Worm (Caenorhabditis elegans) whole organism, young adult: Measurements from ENCODE around the gene T13A10.64.

Source experiments
- B0035.1 ChIP-seq: sonication (generic microtip); optimal IDR thresholded peaks from 2 replicates; lab custom pipeline; 2016; ENCODE audit warnings: missing genetic modification characterization, mild to moderate bottlenecking, missing compliant biosample characterization, missing genotype, missing genetic modification reagents
- B0261.1 ChIP-seq: sonication (generic microtip); optimal IDR thresholded peaks from 2 replicates; lab custom pipeline; 2016; ENCODE audit warnings: mild to moderate bottlenecking, missing genetic modification characterization, moderate library complexity, missing compliant biosample characterization
- F23B12.7 ChIP-seq: sonication (generic microtip); optimal IDR thresholded peaks from 2 replicates; lab custom pipeline; 2017; ENCODE audit warnings: missing genetic modification characterization, mild to moderate bottlenecking, missing compliant biosample characterization, antibody characterized with exemption, moderate library complexity; ENCODE audit not compliant: insufficient read depth
- F33H1.4 ChIP-seq: fragments of 200-800 bp; sonication (Bioruptor generic); IDR thresholded peaks from 2 replicates; pipeline ENCODE4 v1.3.6; 2022; ENCODE audit warnings: missing genetic modification reagents, missing genetic modification characterization, missing compliant biosample characterization
- F39B2.1 ChIP-seq: fragments of 200-800 bp; sonication (Bioruptor generic); IDR thresholded peaks from 2 replicates; pipeline ENCODE4 v1.3.6; 2022; ENCODE audit warnings: missing genetic modification reagents, missing genetic modification characterization, missing compliant biosample characterization
- F49E8.2 ChIP-seq: sonication (generic microtip); optimal IDR thresholded peaks from 3 replicates; lab custom pipeline; 2017; ENCODE audit warnings: missing genetic modification characterization, mild to moderate bottlenecking, missing compliant biosample characterization, antibody characterized with exemption, moderate library complexity; ENCODE audit not compliant: insufficient read depth
- F52B5.7 ChIP-seq: sonication (generic microtip); optimal IDR thresholded peaks from 2 replicates; lab custom pipeline; 2016; ENCODE audit warnings: mild to moderate bottlenecking, missing genetic modification characterization, missing compliant biosample characterization
- F57A8.1 ChIP-seq: fragments of 200-800 bp; sonication (Bioruptor generic); optimal IDR thresholded peaks from 2 replicates; lab custom pipeline; 2018; ENCODE audit warnings: mild to moderate bottlenecking, missing genetic modification characterization, moderate library complexity, missing compliant biosample characterization
- F57C9.4 ChIP-seq: sonication (generic microtip); optimal IDR thresholded peaks from 2 replicates; lab custom pipeline; 2017; ENCODE audit warnings: mild to moderate bottlenecking, missing genetic modification characterization, missing compliant biosample characterization
- K12H6.12 ChIP-seq: fragments of 200-800 bp; sonication (Bioruptor generic); optimal IDR thresholded peaks from 2 replicates; lab custom pipeline; 2018; ENCODE audit warnings: mild to moderate bottlenecking, missing genetic modification characterization, missing compliant biosample characterization
- T26A5.8 ChIP-seq: sonication (generic microtip); optimal IDR thresholded peaks from 2 replicates; lab custom pipeline; 2016; ENCODE audit warnings: missing genetic modification characterization, missing compliant biosample characterization
- Y79H2A.3 ChIP-seq: fragments of 200-800 bp; sonication (Bioruptor generic); conservative IDR thresholded peaks from 2 replicates; pipeline ENCODE4 v1.3.6; 2022; ENCODE audit warnings: missing genetic modification reagents, missing genetic modification characterization, missing compliant biosample characterization
- aptf-2 ChIP-seq: fragments of 200-800 bp; sonication (Bioruptor generic); conservative IDR thresholded peaks from 2 replicates; pipeline ENCODE4 v1.3.6; 2022; ENCODE audit warnings: missing genetic modification reagents, missing genetic modification characterization, missing compliant biosample characterization
- aptf-3 ChIP-seq: fragments of 200-800 bp; sonication (Bioruptor generic); IDR thresholded peaks from 2 replicates; pipeline ENCODE4 v1.3.6; 2022; ENCODE audit warnings: missing genetic modification characterization, missing compliant biosample characterization
- attf-6 ChIP-seq: fragments of 200-800 bp; sonication (Bioruptor generic); IDR thresholded peaks from 2 replicates; pipeline ENCODE4 v1.3.6; 2022; ENCODE audit warnings: missing genetic modification reagents, missing genetic modification characterization, missing compliant biosample characterization
- bed-2 ChIP-seq: fragments of 200-800 bp; sonication (Bioruptor generic); IDR thresholded peaks from 2 replicates; pipeline ENCODE4 v1.3.6; 2022; ENCODE audit warnings: missing genetic modification reagents, missing genetic modification characterization, missing compliant biosample characterization
- ccch-3 ChIP-seq: fragments of 200-800 bp; sonication (Bioruptor generic); optimal IDR thresholded peaks from 2 replicates; lab custom pipeline; 2018; ENCODE audit warnings: mild to moderate bottlenecking, missing genetic modification characterization, missing compliant biosample characterization
- cebp-1 ChIP-seq, 2 experiments: fragments of 200-800 bp in 1 of 2; sonication (Bioruptor generic) in 1 of 2; sonication (generic microtip) in 1 of 2; IDR thresholded peaks in 1 of 2; optimal IDR thresholded peaks in 1 of 2; 2 replicates each; pipeline versions ENCODE4 v1.3.6 to Lab custom; 2017 to 2022; ENCODE audit warnings: missing compliant biosample characterization in 2 of 2, missing genetic modification characterization in 2 of 2, mild to moderate bottlenecking in 1 of 2, missing genetic modification reagents in 1 of 2, moderate library complexity in 1 of 2
- ceh-40 ChIP-seq: fragments of 200-800 bp; sonication (Bioruptor generic); IDR thresholded peaks from 2 replicates; pipeline ENCODE4 v1.3.6; 2022; ENCODE audit warnings: missing genetic modification characterization, missing compliant biosample characterization
- ceh-58 ChIP-seq: fragments of 200-800 bp; sonication (Bioruptor generic); IDR thresholded peaks from 2 replicates; pipeline ENCODE4 v1.3.6; 2022; ENCODE audit warnings: missing genetic modification characterization, missing compliant biosample characterization
- die-1 ChIP-seq: sonication (generic microtip); optimal IDR thresholded peaks from 2 replicates; lab custom pipeline; 2016; ENCODE audit warnings: missing genotype, mild to moderate bottlenecking, missing genetic modification characterization, missing compliant biosample characterization
- efl-1 ChIP-seq: fragments of 150-350 bp; optimal IDR thresholded peaks from 2 replicates; lab custom pipeline; 2014; ENCODE audit warnings: missing biosample characterization, missing genetic modification reagents, missing genetic modification characterization
- egl-44 ChIP-seq: fragments of 200-800 bp; sonication (Bioruptor generic); IDR thresholded peaks from 2 replicates; pipeline ENCODE4 v1.3.6; 2022; ENCODE audit warnings: missing genetic modification reagents, missing genetic modification characterization, missing compliant biosample characterization
- ekl-4 ChIP-seq: fragments of 200-800 bp; sonication (Bioruptor generic); IDR thresholded peaks from 2 replicates; pipeline ENCODE4 v1.3.6; 2022; ENCODE audit warnings: missing genetic modification reagents, missing genetic modification characterization, missing compliant biosample characterization
- him-1 ChIP-seq: sonication (generic microtip); optimal IDR thresholded peaks from 2 replicates; lab custom pipeline; 2016; ENCODE audit warnings: missing genotype, missing genetic modification reagents, missing genetic modification characterization, missing compliant biosample characterization
- hsf-1 ChIP-seq: fragments of 200-800 bp; sonication (Bioruptor generic); IDR thresholded peaks from 2 replicates; pipeline ENCODE4 v1.3.6; 2022; ENCODE audit warnings: missing genetic modification reagents, missing genetic modification characterization, missing compliant biosample characterization
- lin-26 ChIP-seq: fragments of 200-800 bp; sonication (Bioruptor generic); IDR thresholded peaks from 2 replicates; pipeline ENCODE4 v1.3.6; 2022; ENCODE audit warnings: missing genetic modification reagents, missing genetic modification characterization, missing compliant biosample characterization
- lin-40 ChIP-seq: sonication (generic microtip); optimal IDR thresholded peaks from 2 replicates; lab custom pipeline; 2016; ENCODE audit warnings: missing genetic modification characterization, mild to moderate bottlenecking, missing compliant biosample characterization, missing genotype, missing genetic modification reagents
- lin-54 ChIP-seq: fragments of 200-800 bp; sonication (Bioruptor generic); optimal IDR thresholded peaks from 2 replicates; lab custom pipeline; 2018; ENCODE audit warnings: mild to moderate bottlenecking, missing genetic modification characterization, missing compliant biosample characterization
- lsl-1 ChIP-seq: fragments of 200-800 bp; sonication (Bioruptor generic); optimal IDR thresholded peaks from 2 replicates; lab custom pipeline; 2018; ENCODE audit warnings: mild to moderate bottlenecking, missing genetic modification characterization, moderate library complexity, missing compliant biosample characterization
- nfya-1 ChIP-seq: sonication (generic microtip); optimal IDR thresholded peaks from 2 replicates; lab custom pipeline; 2017; ENCODE audit warnings: antibody characterized with exemption, missing compliant biosample characterization, missing genetic modification characterization, borderline replicate concordance; ENCODE audit not compliant: insufficient read depth
- nfya-2 ChIP-seq: fragments of 200-800 bp; sonication (Bioruptor generic); IDR thresholded peaks from 2 replicates; pipeline ENCODE4 v1.3.6; 2022; ENCODE audit warnings: missing genetic modification reagents, missing genetic modification characterization, missing compliant biosample characterization
- nhr-80 ChIP-seq: sonication (generic microtip); optimal IDR thresholded peaks from 2 replicates; lab custom pipeline; 2016; ENCODE audit warnings: missing genetic modification characterization, missing compliant biosample characterization
- nhr-90 ChIP-seq: sonication (generic microtip); optimal IDR thresholded peaks from 2 replicates; lab custom pipeline; 2016; ENCODE audit warnings: missing genotype, mild to moderate bottlenecking, missing genetic modification characterization, missing compliant biosample characterization
- pbrm-1 ChIP-seq: fragments of 200-800 bp; sonication (Bioruptor generic); IDR thresholded peaks from 2 replicates; pipeline ENCODE4 v1.3.6; 2022; ENCODE audit warnings: missing genetic modification reagents, missing genetic modification characterization, missing compliant biosample characterization
- rcor-1 ChIP-seq: fragments of 200-800 bp; sonication (Bioruptor generic); IDR thresholded peaks from 2 replicates; pipeline ENCODE4 v1.3.6; 2022; ENCODE audit warnings: missing genetic modification reagents, missing genetic modification characterization, missing compliant biosample characterization
- rec-8 ChIP-seq, 2 experiments: sonication (generic microtip); optimal IDR thresholded peaks; 2 replicates each; lab custom pipeline; 2016; ENCODE audit warnings: mild to moderate bottlenecking in 2 of 2, missing genetic modification characterization in 2 of 2, missing genetic modification reagents in 2 of 2, missing genotype in 2 of 2, missing biosample characterization in 1 of 2, missing compliant biosample characterization in 1 of 2, moderate library complexity in 1 of 2
- sptf-2 ChIP-seq: fragments of 200-800 bp; sonication (Bioruptor generic); optimal IDR thresholded peaks from 2 replicates; lab custom pipeline; 2018; ENCODE audit warnings: mild to moderate bottlenecking, missing genetic modification characterization, missing compliant biosample characterization
- tbp1 ChIP-seq: fragments of 200-800 bp; sonication (Bioruptor generic); optimal IDR thresholded peaks from 2 replicates; lab custom pipeline; 2018; ENCODE audit warnings: mild to moderate bottlenecking, missing genetic modification characterization, missing compliant biosample characterization
- tlf-1 ChIP-seq: fragments of 200-800 bp; sonication (Bioruptor generic); optimal IDR thresholded peaks from 2 replicates; lab custom pipeline; 2018; ENCODE audit warnings: mild to moderate bottlenecking, missing genetic modification characterization, missing compliant biosample characterization
- xnd-1 ChIP-seq: sonication (generic microtip); optimal IDR thresholded peaks from 2 replicates; lab custom pipeline; 2016; ENCODE audit warnings: missing genotype, missing genetic modification reagents, missing genetic modification characterization, missing compliant biosample characterization
- zfh-2 ChIP-seq: fragments of 200-800 bp; sonication (Bioruptor generic); conservative IDR thresholded peaks from 2 replicates; pipeline ENCODE4 v1.3.6; 2022; ENCODE audit warnings: missing genetic modification reagents, missing genetic modification characterization, missing compliant biosample characterization
- ztf-25 ChIP-seq: fragments of 200-800 bp; sonication (Bioruptor generic); IDR thresholded peaks from 2 replicates; pipeline ENCODE4 v1.3.6; 2022; ENCODE audit warnings: missing genetic modification reagents, missing genetic modification characterization, missing compliant biosample characterization
- ztf-26 ChIP-seq: sonication (generic microtip); optimal IDR thresholded peaks from 2 replicates; lab custom pipeline; 2017; ENCODE audit warnings: missing genetic modification characterization, missing compliant biosample characterization
- ztf-3 ChIP-seq: fragments of 200-800 bp; sonication (Bioruptor generic); optimal IDR thresholded peaks from 2 replicates; lab custom pipeline; 2018; ENCODE audit warnings: mild to moderate bottlenecking, missing genetic modification characterization, missing compliant biosample characterization

The T13A10.64 gene

DNA sequence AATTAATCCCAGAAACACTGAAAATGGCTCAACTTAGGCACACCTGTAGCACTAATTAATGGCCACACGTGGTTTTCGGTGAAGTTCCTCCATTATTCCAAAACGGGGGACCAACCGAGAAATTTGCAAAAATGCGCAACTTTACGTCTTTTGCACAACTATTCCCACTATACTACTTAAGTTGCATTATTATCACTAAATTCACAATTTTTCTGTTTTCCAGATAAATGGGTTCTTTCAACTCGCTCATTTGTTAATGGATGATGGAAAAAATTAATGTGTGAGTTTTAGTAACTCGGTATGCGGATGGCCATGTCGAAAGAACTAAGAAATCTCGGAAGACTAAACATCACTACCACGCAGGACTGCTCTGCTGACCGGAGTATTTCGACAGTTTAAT lies at the start of gene T13A10.64:
Gene T13A10.64, plus strand, starts transcription at position 301 of the 400 bp plus-strand sequence.
- no peak for TF ChIP-seq egl-44 (GFP tag; lab: Robert Waterston, UW)
- TF ChIP-seq bed-2 (GFP tag; lab: Robert Waterston, UW) = no peak
- TF ChIP-seq ztf-3 = no peak
- no peak for TF ChIP-seq F49E8.2 (tag; lab: Kevin White, UChicago)

ce11 chrIV:6206294-6206776 lies 48.4 kb upstream of the T13A10.64 start, which contains the start of gene C49A9.10:
C49A9.10 (minus strand) TSS chrIV:6206344.
- no peak for TF ChIP-seq aptf-3 (GFP tag; lab: Robert Waterston, UW)
- TF ChIP-seq F39B2.1 (GFP tag; lab: Robert Waterston, UW) = no peak
- peak; percentile 91 for TF ChIP-seq lin-54
- no peak for TF ChIP-seq T26A5.8 (tag; lab: Kevin White, UChicago)
- no peak for TF ChIP-seq Y79H2A.3 (GFP tag; lab: Robert Waterston, UW)
- peak; percentile 22 to 89 for TF ChIP-seq rec-8 (tag; optimal IDR thresholded peaks at IDR 0.05; lab: Kevin White, UChicago)
- peak; percentile 66 for TF ChIP-seq tbp1 (GFP tag; lab: Kevin White, UChicago)
- TF ChIP-seq ztf-26 (tag; lab: Kevin White, UChicago) = peak; percentile 22
- TF ChIP-seq K12H6.12 = peak; percentile 69
- no peak for TF ChIP-seq die-1 (tag; lab: Kevin White, UChicago)
- peak; percentile 47 for TF ChIP-seq lsl-1 (GFP tag; lab: Kevin White, UChicago)
- peak; percentile 73 for TF ChIP-seq rcor-1 (GFP tag; lab: Robert Waterston, UW)
- TF ChIP-seq lin-40 (tag; lab: Kevin White, UChicago) = peak; percentile 74
- peak; percentile 77 for TF ChIP-seq him-1
- no peak for TF ChIP-seq B0261.1 (tag; lab: Kevin White, UChicago)
- peak; percentile 57; the same call in 1 of the 2 replicates for TF ChIP-seq attf-6 (GFP tag; lab: Robert Waterston, UW)
- no peak for TF ChIP-seq ceh-40 (GFP tag; lab: Robert Waterston, UW)
- no peak for TF ChIP-seq nfya-1 (tag; lab: Kevin White, UChicago)
- no peak for TF ChIP-seq nhr-90 (tag; lab: Kevin White, UChicago)
- no peak for TF ChIP-seq zfh-2
- peak; percentile 3 for TF ChIP-seq nhr-80
- TF ChIP-seq efl-1 (GFP tag; lab: Kevin White, UChicago) = peak; percentile 77
- TF ChIP-seq ekl-4 (GFP tag; lab: Robert Waterston, UW) = peak; percentile 58; the same call in 1 of the 2 replicates
- no peak for TF ChIP-seq F57A8.1 (GFP tag; lab: Kevin White, UChicago)
- TF ChIP-seq ccch-3 (GFP tag; lab: Kevin White, UChicago) = no peak
- peak; percentile 52 for TF ChIP-seq F23B12.7 (tag; lab: Kevin White, UChicago)
- TF ChIP-seq ztf-25 (GFP tag; lab: Robert Waterston, UW) = 0 out of 2 replicates have a peak, but pooled peaks have one; percentile 34
- TF ChIP-seq B0035.1 = peak; percentile 27
- TF ChIP-seq pbrm-1 (GFP tag; lab: Robert Waterston, UW) = peak; percentile 60; the same call in 1 of the 2 replicates
- peak; percentile 48 for TF ChIP-seq F49E8.2 (tag; lab: Kevin White, UChicago)
- no peak for TF ChIP-seq F52B5.7 (tag; lab: Kevin White, UChicago)
- peak; percentile 68 for TF ChIP-seq tlf-1
- TF ChIP-seq lin-26 (GFP tag; lab: Robert Waterston, UW) = no peak
- TF ChIP-seq xnd-1 = peak; percentile 35
- peak; percentile 60 for TF ChIP-seq F33H1.4 (GFP tag; lab: Robert Waterston, UW)
- TF ChIP-seq sptf-2 (GFP tag; lab: Kevin White, UChicago) = no peak
- TF ChIP-seq F57C9.4 (tag; lab: Kevin White, UChicago) = peak; percentile 48
- peak; percentile 46; the same call in 1 of the 2 replicates for TF ChIP-seq aptf-2
- TF ChIP-seq cebp-1 (GFP tag; IDR thresholded peaks at IDR 0.05; lab: Robert Waterston, UW) = 0 out of 2 replicates have a peak, but pooled peaks have one; percentile 9
- no peak for TF ChIP-seq cebp-1 (tag; optimal IDR thresholded peaks at IDR 0.05; lab: Kevin White, UChicago)
- TF ChIP-seq ceh-58 (GFP tag; lab: Robert Waterston, UW) = no peak
- no peak for TF ChIP-seq nfya-2 (GFP tag; lab: Robert Waterston, UW)
- TF ChIP-seq hsf-1 (GFP tag; lab: Robert Waterston, UW) = 0 out of 2 replicates have a peak, but pooled peaks have one; percentile 34
- TF ChIP-seq bed-2 (GFP tag; lab: Robert Waterston, UW) = peak; percentile 83
